Fruit fly (Drosophila melanogaster) whole organism, embryonic: Measurements from ENCODE around the gene CG8349.

ENCODE experiments used
- Awh ChIP-seq: fragments of 200-800 bp; sonication (Bioruptor generic); IDR thresholded peaks from 2 replicates; pipeline ENCODE4, ENCODE4 v1.3.6; 2022; ENCODE audit warnings: missing biosample characterization, missing genetic modification characterization
- Blimp-1 ChIP-seq: fragments of 200-800 bp; sonication (Bioruptor generic); optimal IDR thresholded peaks from 3 replicates; lab custom pipeline; 2018; ENCODE audit warnings: missing biosample characterization, missing genetic modification characterization, mild to moderate bottlenecking, moderate library complexity, missing genetic modification reagents
- CG12659 ChIP-seq: fragments of 200-800 bp; sonication (Bioruptor generic); optimal IDR thresholded peaks from 3 replicates; lab custom pipeline; 2017; ENCODE audit warnings: mild to moderate bottlenecking, missing biosample characterization, missing genetic modification reagents, missing genetic modification characterization
- CG14441 ChIP-seq: fragments of 200-800 bp; sonication (Bioruptor generic); IDR thresholded peaks from 2 replicates; pipeline ENCODE4 v1.3.6; 2022; ENCODE audit warnings: missing biosample characterization, missing genetic modification characterization
- CG16779 ChIP-seq: fragments of 200-800 bp; sonication (Bioruptor generic); IDR thresholded peaks from 2 replicates; pipeline ENCODE4 v1.3.6; 2022; ENCODE audit warnings: missing biosample characterization, missing genetic modification characterization
- CG16863 ChIP-seq: fragments of 200-800 bp; sonication (Bioruptor generic); optimal IDR thresholded peaks from 3 replicates; lab custom pipeline; 2016; ENCODE audit warnings: missing biosample characterization, missing genetic modification characterization
- CG17328 ChIP-seq: fragments of 200-800 bp; sonication (Bioruptor generic); IDR thresholded peaks from 2 replicates; pipeline ENCODE4 v1.3.6; 2022; ENCODE audit warnings: missing biosample characterization, missing genetic modification characterization
- CG18764 ChIP-seq: fragments of 200-800 bp; sonication (Bioruptor generic); optimal IDR thresholded peaks from 3 replicates; lab custom pipeline; 2016; ENCODE audit warnings: missing biosample characterization, missing genetic modification characterization
- CG2120 ChIP-seq: fragments of 200-800 bp; sonication (Bioruptor generic); optimal IDR thresholded peaks from 3 replicates; lab custom pipeline; 2016; ENCODE audit warnings: missing biosample characterization, missing genetic modification characterization
- CG2199 ChIP-seq: fragments of 200-800 bp; sonication (Bioruptor generic); IDR thresholded peaks from 3 replicates; pipeline ENCODE4 v1.3.6; 2022; ENCODE audit warnings: missing biosample characterization, missing genetic modification characterization
- CG2712 ChIP-seq: fragments of 200-800 bp; optimal IDR thresholded peaks from 3 replicates; lab custom pipeline; 2019; ENCODE audit warnings: missing biosample characterization, mild to moderate bottlenecking, missing genetic modification characterization, moderate library complexity
- CG4617 ChIP-seq: fragments of 200-800 bp; sonication (Bioruptor generic); optimal IDR thresholded peaks from 3 replicates; lab custom pipeline; 2016; ENCODE audit warnings: missing biosample characterization, missing genetic modification characterization, borderline replicate concordance
- CG4854 ChIP-seq: fragments of 200-800 bp; sonication (Bioruptor generic); optimal IDR thresholded peaks from 2 replicates; lab custom pipeline; 2016; ENCODE audit warnings: missing biosample characterization, missing genetic modification characterization, inconsistent platforms
- CG6813 ChIP-seq: fragments of 200-800 bp; sonication (Bioruptor generic); optimal IDR thresholded peaks from 2 replicates; lab custom pipeline; 2017; ENCODE audit warnings: missing biosample characterization, missing genetic modification characterization, mild to moderate bottlenecking, moderate library complexity, missing genetic modification reagents
- CG8478 ChIP-seq: fragments of >200 bp; optimal IDR thresholded peaks from 2 replicates; lab custom pipeline; 2018
- CG9609 ChIP-seq: fragments of 200-800 bp; sonication (Bioruptor generic); optimal IDR thresholded peaks from 3 replicates; lab custom pipeline; 2016; ENCODE audit warnings: missing biosample characterization, missing genetic modification characterization
- CG9817 ChIP-seq: fragments of 200-800 bp; sonication (Bioruptor generic); optimal IDR thresholded peaks from 2 replicates; lab custom pipeline; 2018; ENCODE audit warnings: missing biosample characterization, mild to moderate bottlenecking, missing genetic modification characterization, moderate library complexity
- Camta ChIP-seq: fragments of 200-800 bp; sonication (Bioruptor generic); optimal IDR thresholded peaks from 2 replicates; lab custom pipeline; 2016; ENCODE audit warnings: missing biosample characterization, missing genetic modification characterization
- Dp ChIP-seq: fragments of 200-800 bp; sonication (Bioruptor generic); optimal IDR thresholded peaks from 2 replicates; lab custom pipeline; 2018; ENCODE audit warnings: missing biosample characterization, mild to moderate bottlenecking, missing genetic modification characterization, moderate library complexity
- E2f1 ChIP-seq: fragments of 200-800 bp; sonication (Bioruptor generic); IDR thresholded peaks from 2 replicates; pipeline ENCODE4 v1.3.6; 2022; ENCODE audit warnings: missing biosample characterization, missing genetic modification characterization
- Fer3 ChIP-seq: fragments of 200-800 bp; sonication (Bioruptor generic); optimal IDR thresholded peaks from 2 replicates; lab custom pipeline; 2018; ENCODE audit warnings: missing biosample characterization, mild to moderate bottlenecking, missing genetic modification characterization, moderate library complexity
- Hmr ChIP-seq: fragments of 200-800 bp; sonication (Bioruptor generic); optimal IDR thresholded peaks from 3 replicates; lab custom pipeline; 2017; ENCODE audit warnings: mild to moderate bottlenecking, missing biosample characterization, missing genetic modification reagents, missing genetic modification characterization
- Jarid2 ChIP-seq: fragments of 200-800 bp; sonication (Bioruptor generic); optimal IDR thresholded peaks from 3 replicates; lab custom pipeline; 2017; ENCODE audit warnings: mild to moderate bottlenecking, missing biosample characterization, missing genetic modification reagents, missing genetic modification characterization
- Meics ChIP-seq: fragments of 200-800 bp; sonication (Bioruptor generic); optimal IDR thresholded peaks from 2 replicates; lab custom pipeline; 2017; ENCODE audit warnings: missing biosample characterization, mild to moderate bottlenecking, missing genetic modification characterization
- Oli ChIP-seq: fragments of 200-800 bp; sonication (Bioruptor generic); optimal IDR thresholded peaks from 2 replicates; lab custom pipeline; 2018; ENCODE audit warnings: missing biosample characterization, mild to moderate bottlenecking, missing genetic modification characterization, moderate library complexity
- Rfx ChIP-seq: fragments of 200-800 bp; sonication (Bioruptor generic); IDR thresholded peaks from 2 replicates; pipeline ENCODE4 v1.3.6; 2022; ENCODE audit warnings: missing biosample characterization, missing genetic modification characterization
- Rx ChIP-seq: fragments of 200-800 bp; sonication (Bioruptor generic); IDR thresholded peaks from 2 replicates; pipeline ENCODE4 v1.3.6; 2022; ENCODE audit warnings: missing biosample characterization, missing genetic modification characterization
- Tbp ChIP-seq: fragments of >200 bp; optimal IDR thresholded peaks from 2 replicates; lab custom pipeline; 2018; ENCODE audit warnings: missing biosample characterization, missing genetic modification characterization
- Xrp1 ChIP-seq: fragments of 200-800 bp; sonication (Bioruptor generic); IDR thresholded peaks from 2 replicates; pipeline ENCODE4 v1.3.6; 2022; ENCODE audit warnings: missing biosample characterization, missing genetic modification characterization
- chif ChIP-seq, 2 experiments: fragments of 200-800 bp; sonication (Bioruptor generic); optimal IDR thresholded peaks; 3 replicates each; lab custom pipeline; 2016; ENCODE audit warnings: missing biosample characterization in 2 of 2, missing genetic modification characterization in 2 of 2
- ci ChIP-seq: fragments of 200-800 bp; sonication (Bioruptor generic); IDR thresholded peaks from 3 replicates; pipeline ENCODE4 v1.3.6; 2022; ENCODE audit warnings: missing biosample characterization, missing genetic modification characterization
- cwo ChIP-seq: fragments of 200-800 bp; sonication (Bioruptor generic); optimal IDR thresholded peaks from 3 replicates; lab custom pipeline; 2017; ENCODE audit warnings: missing biosample characterization, missing genetic modification characterization, mild to moderate bottlenecking, moderate library complexity, missing genetic modification reagents
- dysf ChIP-seq: fragments of 200-800 bp; sonication (Bioruptor generic); IDR thresholded peaks from 3 replicates; pipeline ENCODE4 v1.3.6; 2022; ENCODE audit warnings: missing biosample characterization, missing genetic modification characterization
- hb ChIP-seq: fragments of 200-800 bp; sonication (Bioruptor generic); IDR thresholded peaks from 3 replicates; pipeline ENCODE4 v1.3.6; 2022; ENCODE audit warnings: missing biosample characterization, missing genetic modification characterization; ENCODE audit not compliant: partially characterized antibody
- her ChIP-seq: fragments of 200-800 bp; sonication (Bioruptor generic); optimal IDR thresholded peaks from 2 replicates; lab custom pipeline; 2016; ENCODE audit warnings: missing biosample characterization, missing genetic modification characterization
- lmd ChIP-seq: fragments of 200-800 bp; sonication (Bioruptor generic); IDR thresholded peaks from 2 replicates; pipeline ENCODE4 v1.3.6; 2022; ENCODE audit warnings: missing biosample characterization, missing genetic modification characterization
- nau ChIP-seq: fragments of 200-800 bp; sonication (Bioruptor generic); optimal IDR thresholded peaks from 3 replicates; lab custom pipeline; 2017; ENCODE audit warnings: missing biosample characterization, mild to moderate bottlenecking, missing genetic modification characterization, missing genetic modification reagents
- org-1 ChIP-seq: fragments of 200-800 bp; sonication (Bioruptor generic); optimal IDR thresholded peaks from 2 replicates; lab custom pipeline; 2017; ENCODE audit warnings: missing biosample characterization, missing genetic modification characterization
- pan ChIP-seq, 4 experiments: fragments of >200 bp in 3 of 4; fragments of 200-800 bp in 1 of 4; sonication (Bioruptor generic) in 1 of 4; optimal IDR thresholded peaks in 3 of 4; IDR thresholded peaks in 1 of 4; 2 replicates each; pipeline versions ENCODE4 v1.3.6 to Lab custom; 2017 to 2022; ENCODE audit warnings: missing biosample characterization in 2 of 4, missing genetic modification characterization in 2 of 4, mixed read lengths in 1 of 4
- pros ChIP-seq: fragments of 200-800 bp; sonication (Bioruptor generic); optimal IDR thresholded peaks from 3 replicates; lab custom pipeline; 2019; ENCODE audit warnings: missing biosample characterization, mild to moderate bottlenecking, missing genetic modification characterization, moderate library complexity
- rib ChIP-seq: fragments of 200-800 bp; sonication (Bioruptor generic); IDR thresholded peaks from 2 replicates; pipeline ENCODE4 v1.3.6; 2022; ENCODE audit warnings: missing biosample characterization, missing genetic modification characterization
- sens ChIP-seq: fragments of 200-800 bp; sonication (Bioruptor generic); peaks from one replicate; lab custom pipeline; 2016; ENCODE audit warnings: missing biosample characterization, missing genetic modification characterization
- sisA ChIP-seq: fragments of 200-800 bp; sonication (Bioruptor generic); IDR thresholded peaks from 2 replicates; pipeline ENCODE4 v1.3.6; 2022; ENCODE audit warnings: missing biosample characterization, missing genetic modification characterization
- slbo ChIP-seq: fragments of 200-800 bp; sonication (Bioruptor generic); IDR thresholded peaks from 2 replicates; pipeline ENCODE4 v1.3.6; 2022; ENCODE audit warnings: missing biosample characterization, missing genetic modification characterization
- toy ChIP-seq: fragments of 200-800 bp; sonication (Bioruptor generic); IDR thresholded peaks from 2 replicates; pipeline ENCODE4 v1.3.6; 2022; ENCODE audit warnings: missing biosample characterization, missing genetic modification characterization
- tup ChIP-seq: fragments of 200-800 bp; sonication (Bioruptor generic); optimal IDR thresholded peaks from 2 replicates; lab custom pipeline; 2016; ENCODE audit warnings: missing biosample characterization, mild to moderate bottlenecking, missing genetic modification characterization, moderate library complexity
- vvl ChIP-seq: fragments of 200-800 bp; sonication (Bioruptor generic); IDR thresholded peaks from 2 replicates; pipeline ENCODE4 v1.3.6; 2022; ENCODE audit warnings: missing biosample characterization, missing genetic modification characterization
- wek ChIP-seq: fragments of 200-800 bp; sonication (Bioruptor generic); optimal IDR thresholded peaks from 3 replicates; lab custom pipeline; 2018; ENCODE audit warnings: missing biosample characterization, mild to moderate bottlenecking, missing genetic modification characterization, moderate library complexity
- wor ChIP-seq: fragments of 200-800 bp; sonication (Bioruptor generic); IDR thresholded peaks from 2 replicates; pipeline ENCODE4 v1.3.6; 2022; ENCODE audit warnings: missing biosample characterization, missing genetic modification characterization
- zfh1 ChIP-seq: fragments of 200-800 bp; sonication (Bioruptor generic); IDR thresholded peaks from 3 replicates; pipeline ENCODE4 v1.3.6; 2022; ENCODE audit warnings: missing biosample characterization, missing genetic modification characterization

CG8349 gene

dm6 chr2L:8243903-8244302, 28.2 kb downstream of the CG8349 start, which contains the start of gene CG43057:
CG43057 (minus strand) TSS chr2L:8244003.
- TF ChIP-seq CG16779 = no peak
- no peak for TF ChIP-seq CG2120 (GFP tag; lab: Kevin White, UChicago)
- TF ChIP-seq CG4617 (GFP tag; lab: Kevin White, UChicago) = no peak
- TF ChIP-seq Dp (GFP tag; lab: Kevin White, UChicago) = no peak
- TF ChIP-seq tup = no peak
- TF ChIP-seq hb (GFP tag; lab: Robert Waterston, UW) = no peak
- TF ChIP-seq CG9817 (tag; lab: Kevin White, UChicago) = no peak
- TF ChIP-seq CG6813 (GFP tag; lab: Kevin White, UChicago) = no peak
- TF ChIP-seq CG18764 = no peak
- TF ChIP-seq CG8478 (lab: Kevin White, UChicago) = no peak
- TF ChIP-seq CG2712 (tag; lab: Kevin White, UChicago) = no peak

dm6 chr2L:8255406-8255805, 39.7 kb downstream of the CG8349 start:
- TF ChIP-seq Meics (GFP tag; lab: Kevin White, UChicago) (peak; percentile 31), CG9609 (GFP tag; lab: Kevin White, UChicago) (no peak), Rfx (peak; percentile 41; the same call in 1 of the 2 replicates), pan (optimal IDR thresholded peaks at IDR 0.05; lab: Kevin White, UChicago) (no peak), pan (GFP tag; optimal IDR thresholded peaks at IDR 0.05 in 1 of 2, IDR thresholded peaks at IDR 0.05 in 1 of 2) (peak in 1 of 2 experiments; percentile 41), Jarid2 (GFP tag; lab: Kevin White, UChicago) (no peak), Awh (GFP tag; lab: Robert Waterston, UW) (peak; percentile 57; the same call in 1 of the 2 replicates), CG17328 (0 out of 2 replicates have a peak, but pooled peaks have one; percentile 8), her (no peak), Blimp-1 (GFP tag; lab: Kevin White, UChicago) (peak; percentile 53), toy (GFP tag; lab: Robert Waterston, UW) (no peak), ci (no peak), CG14441 (peak; percentile 36; the same call in 1 of the 2 replicates), cwo (GFP tag; lab: Kevin White, UChicago) (peak; percentile 18), rib (GFP tag; lab: Robert Waterston, UW) (no peak), dysf (GFP tag; lab: Robert Waterston, UW) (0 out of 3 replicates have a peak, but pooled peaks have one; percentile 48), CG16863 (GFP tag; lab: Kevin White, UChicago) (no peak), CG2199 (no peak), Tbp (GFP tag; lab: Kevin White, UChicago) (no peak), E2f1 (GFP tag; lab: Robert Waterston, UW) (peak; percentile 48; the same call in 1 of the 2 replicates), zfh1 (GFP tag; lab: Robert Waterston, UW) (peak; percentile 33; the same call in 1 of the 3 replicates), wor (GFP tag; lab: Robert Waterston, UW) (no peak), Hmr (GFP tag; lab: Kevin White, UChicago) (peak; percentile 18), lmd (GFP tag; lab: Robert Waterston, UW) (peak; percentile 51; the same call in 1 of the 2 replicates), sisA (peak; percentile 20; the same call in 1 of the 2 replicates), Fer3 (tag; lab: Kevin White, UChicago) (peak; percentile 48), Xrp1 (GFP tag; lab: Robert Waterston, UW) (peak; percentile 30; the same call in 1 of the 2 replicates), Oli (tag; lab: Kevin White, UChicago) (peak; percentile 18), CG12659 (peak; percentile 14), slbo (peak; percentile 63), vvl (GFP tag; lab: Robert Waterston, UW) (peak; percentile 23), nau (GFP tag; lab: Kevin White, UChicago) (no peak), Camta (GFP tag; lab: Kevin White, UChicago) (no peak), chif (GFP tag; optimal IDR thresholded peaks at IDR 0.05; lab: Kevin White, UChicago) (peak in 1 of 2 experiments; percentile 4), CG4854 (GFP tag; lab: Kevin White, UChicago) (no peak), org-1 (GFP tag; lab: Kevin White, UChicago) (no peak), wek (GFP tag; lab: Kevin White, UChicago) (no peak), sens (GFP tag; lab: Kevin White, UChicago) (peak; percentile 51), Rx (GFP tag; lab: Robert Waterston, UW) (peak; percentile 21; the same call in 1 of the 2 replicates), pros (GFP tag; lab: Kevin White, UChicago) (no peak)
